Fruit fly (Drosophila melanogaster) whole organism, embryonic: ENCODE data around the gene NPF.

Experiments used
- Awh ChIP-seq: fragments of 200-800 bp; sonication (Bioruptor generic); IDR thresholded peaks from 2 replicates; pipeline ENCODE4, ENCODE4 v1.3.6; 2022; ENCODE audit warnings: missing biosample characterization, missing genetic modification characterization
- CG10959 ChIP-seq: fragments of 200-800 bp; sonication (Bioruptor generic); IDR thresholded peaks from 2 replicates; pipeline ENCODE4 v1.3.6; 2022; ENCODE audit warnings: missing biosample characterization, missing genetic modification characterization
- CG11696 ChIP-seq: fragments of 200-800 bp; sonication (Bioruptor generic); IDR thresholded peaks from 2 replicates; pipeline ENCODE4 v1.3.6; 2022; ENCODE audit warnings: missing biosample characterization, missing genetic modification characterization
- CG12071 ChIP-seq: fragments of 200-800 bp; sonication (Bioruptor generic); optimal IDR thresholded peaks from 3 replicates; lab custom pipeline; 2018; ENCODE audit warnings: missing biosample characterization, mild to moderate bottlenecking, missing genetic modification characterization
- CG13287 ChIP-seq: fragments of 200-800 bp; sonication (Bioruptor generic); IDR thresholded peaks from 2 replicates; pipeline ENCODE4 v1.3.6; 2022; ENCODE audit warnings: missing biosample characterization, missing genetic modification characterization; ENCODE audit not compliant: partially characterized antibody
- CG13624 ChIP-seq: fragments of 200-800 bp; sonication (Bioruptor generic); optimal IDR thresholded peaks from 2 replicates; lab custom pipeline; 2016; ENCODE audit warnings: missing biosample characterization, missing genetic modification characterization
- CG14050 ChIP-seq: fragments of 200-800 bp; sonication (Bioruptor generic); IDR thresholded peaks from 3 replicates; pipeline ENCODE4 v1.3.6; 2022; ENCODE audit warnings: missing biosample characterization, missing genetic modification characterization
- CG14667 ChIP-seq: fragments of 200-800 bp; sonication (Bioruptor generic); IDR thresholded peaks from 2 replicates; pipeline ENCODE4 v1.3.6; 2022; ENCODE audit warnings: missing biosample characterization, missing genetic modification characterization
- CG15269 ChIP-seq: fragments of 200-800 bp; sonication (Bioruptor generic); optimal IDR thresholded peaks from 2 replicates; lab custom pipeline; 2018; ENCODE audit warnings: missing biosample characterization, mild to moderate bottlenecking, missing genetic modification characterization, moderate library complexity
- CG18619 ChIP-seq: fragments of 200-800 bp; sonication (Bioruptor generic); optimal IDR thresholded peaks from 3 replicates; lab custom pipeline; 2017; ENCODE audit warnings: missing biosample characterization, mild to moderate bottlenecking, missing genetic modification characterization
- CG2116 ChIP-seq: fragments of 200-800 bp; sonication (Bioruptor generic); optimal IDR thresholded peaks from 3 replicates; lab custom pipeline; 2018; ENCODE audit warnings: missing biosample characterization, mild to moderate bottlenecking, missing genetic modification characterization
- CG2678 ChIP-seq: fragments of 200-800 bp; sonication (Bioruptor generic); optimal IDR thresholded peaks from 3 replicates; lab custom pipeline; 2019; ENCODE audit warnings: missing biosample characterization, mild to moderate bottlenecking, missing genetic modification characterization, moderate library complexity
- CG30403 ChIP-seq: fragments of 200-800 bp; sonication (Bioruptor generic); optimal IDR thresholded peaks from 3 replicates; lab custom pipeline; 2016; ENCODE audit warnings: missing biosample characterization, missing genetic modification characterization
- CG34376 ChIP-seq: fragments of 200-800 bp; sonication (Bioruptor generic); optimal IDR thresholded peaks from 2 replicates; lab custom pipeline; 2018; ENCODE audit warnings: missing biosample characterization, mild to moderate bottlenecking, missing genetic modification characterization
- CG4282 ChIP-seq: fragments of 200-800 bp; sonication (Bioruptor generic); optimal IDR thresholded peaks from 2 replicates; lab custom pipeline; 2016; ENCODE audit warnings: missing biosample characterization, missing genetic modification characterization
- CG4328 ChIP-seq: fragments of 200-800 bp; sonication (Bioruptor generic); optimal IDR thresholded peaks from 3 replicates; lab custom pipeline; 2017; ENCODE audit warnings: missing biosample characterization, missing genetic modification reagents, missing genetic modification characterization
- CG43689 ChIP-seq: fragments of 200-800 bp; sonication (Bioruptor generic); IDR thresholded peaks from 2 replicates; pipeline ENCODE4 v1.3.6; 2022; ENCODE audit warnings: missing biosample characterization, missing genetic modification characterization
- CG4707 ChIP-seq: fragments of 200-800 bp; sonication (Bioruptor generic); optimal IDR thresholded peaks from 2 replicates; lab custom pipeline; 2018; ENCODE audit warnings: missing biosample characterization, mild to moderate bottlenecking, missing genetic modification characterization, moderate library complexity
- CG4730 ChIP-seq: fragments of 200-800 bp; sonication (Bioruptor generic); IDR thresholded peaks from 2 replicates; pipeline ENCODE4 v1.3.6; 2022; ENCODE audit warnings: missing biosample characterization, missing genetic modification characterization
- CG6654 ChIP-seq: fragments of 200-800 bp; sonication (Bioruptor generic); optimal IDR thresholded peaks from 2 replicates; lab custom pipeline; 2017; ENCODE audit warnings: missing biosample characterization, mild to moderate bottlenecking, missing genetic modification characterization
- CG7357 ChIP-seq: fragments of 200-800 bp; sonication (Bioruptor generic); IDR thresholded peaks from 3 replicates; pipeline ENCODE4 v1.3.6; 2022; ENCODE audit warnings: missing biosample characterization, missing genetic modification characterization
- CG8281 ChIP-seq: fragments of 200-800 bp; sonication (Bioruptor generic); optimal IDR thresholded peaks from 2 replicates; lab custom pipeline; 2018; ENCODE audit warnings: missing biosample characterization, mild to moderate bottlenecking, missing genetic modification characterization, moderate library complexity
- CG8478 ChIP-seq: fragments of >200 bp; optimal IDR thresholded peaks from 2 replicates; lab custom pipeline; 2018
- CG8924 ChIP-seq: fragments of 200-800 bp; optimal IDR thresholded peaks from 3 replicates; lab custom pipeline; 2019; ENCODE audit warnings: missing biosample characterization, mild to moderate bottlenecking, missing genetic modification characterization, moderate library complexity
- Eip74EF ChIP-seq, 2 experiments: fragments of 200-800 bp in 1 of 2; fragments of >200 bp in 1 of 2; sonication (Bioruptor generic) in 1 of 2; optimal IDR thresholded peaks; 2 replicates each; lab custom pipeline; 2017 to 2019; ENCODE audit warnings: missing biosample characterization in 2 of 2, missing genetic modification characterization in 2 of 2, mild to moderate bottlenecking in 1 of 2, moderate library complexity in 1 of 2
- Fer1 ChIP-seq: fragments of 200-800 bp; sonication (Bioruptor generic); optimal IDR thresholded peaks from 2 replicates; lab custom pipeline; 2017; ENCODE audit warnings: missing biosample characterization, mild to moderate bottlenecking, missing genetic modification characterization
- HLH54F ChIP-seq: fragments of 200-800 bp; sonication (Bioruptor generic); optimal IDR thresholded peaks from 3 replicates; lab custom pipeline; 2016; ENCODE audit warnings: missing biosample characterization, missing genetic modification characterization
- Hr39 ChIP-seq: fragments of >200 bp; optimal IDR thresholded peaks from 2 replicates; lab custom pipeline; 2017
- Hr51 ChIP-seq, 2 experiments: fragments of 200-800 bp; sonication (Bioruptor generic); optimal IDR thresholded peaks; 2 replicates in 1 of 2; 3 replicates in 1 of 2; lab custom pipeline; 2016 to 2018; ENCODE audit warnings: missing biosample characterization in 2 of 2, missing genetic modification characterization in 2 of 2, mild to moderate bottlenecking in 1 of 2, moderate library complexity in 1 of 2
- Lpt ChIP-seq: fragments of >200 bp; optimal IDR thresholded peaks from 2 replicates; lab custom pipeline; 2018; ENCODE audit warnings: missing biosample characterization, missing genetic modification characterization
- Pdp1 ChIP-seq, 2 experiments: fragments of 200-800 bp; sonication (Bioruptor generic); optimal IDR thresholded peaks; 3 replicates each; lab custom pipeline; 2016; ENCODE audit warnings: missing biosample characterization in 2 of 2, missing genetic modification characterization in 2 of 2, mild to moderate bottlenecking in 1 of 2, moderate library complexity in 1 of 2
- Rfx ChIP-seq: fragments of 200-800 bp; sonication (Bioruptor generic); IDR thresholded peaks from 2 replicates; pipeline ENCODE4 v1.3.6; 2022; ENCODE audit warnings: missing biosample characterization, missing genetic modification characterization
- Spps ChIP-seq: fragments of 200-800 bp; sonication (Bioruptor generic); optimal IDR thresholded peaks from 2 replicates; lab custom pipeline; 2018; ENCODE audit warnings: missing biosample characterization, mild to moderate bottlenecking, missing genetic modification characterization
- bsh ChIP-seq, 2 experiments: fragments of 200-800 bp; sonication (Bioruptor generic); optimal IDR thresholded peaks; 2 replicates each; lab custom pipeline; 2017 to 2018; ENCODE audit warnings: mild to moderate bottlenecking in 2 of 2, missing biosample characterization in 2 of 2, missing genetic modification characterization in 2 of 2, moderate library complexity in 1 of 2
- chn ChIP-seq: fragments of 200-800 bp; sonication (Bioruptor generic); optimal IDR thresholded peaks from 2 replicates; lab custom pipeline; 2016; ENCODE audit warnings: missing biosample characterization, missing genetic modification characterization
- crol ChIP-seq: fragments of 200-800 bp; sonication (Bioruptor generic); IDR thresholded peaks from 2 replicates; pipeline ENCODE4 v1.3.6; 2022; ENCODE audit warnings: missing biosample characterization, missing genetic modification characterization
- crp ChIP-seq, 2 experiments: fragments of 200-800 bp; sonication (Bioruptor generic); optimal IDR thresholded peaks; 2 replicates in 1 of 2; 3 replicates in 1 of 2; lab custom pipeline; 2017; ENCODE audit warnings: missing biosample characterization in 2 of 2, missing genetic modification characterization in 2 of 2, mild to moderate bottlenecking in 1 of 2, moderate library complexity in 1 of 2
- da ChIP-seq: fragments of 200-800 bp; sonication (Bioruptor generic); optimal IDR thresholded peaks from 2 replicates; lab custom pipeline; 2016; ENCODE audit warnings: missing biosample characterization, missing genetic modification characterization
- dan ChIP-seq: fragments of 200-800 bp; sonication (Bioruptor generic); IDR thresholded peaks from 2 replicates; pipeline ENCODE4 v1.3.6; 2022; ENCODE audit warnings: missing biosample characterization, missing genetic modification characterization
- gfzf ChIP-seq: fragments of 200-800 bp; sonication (Bioruptor generic); optimal IDR thresholded peaks from 2 replicates; lab custom pipeline; 2016; ENCODE audit warnings: missing biosample characterization, mild to moderate bottlenecking, missing genetic modification characterization, moderate library complexity
- jumu ChIP-seq: fragments of 200-800 bp; sonication (Bioruptor generic); optimal IDR thresholded peaks from 3 replicates; lab custom pipeline; 2016; ENCODE audit warnings: missing biosample characterization, missing genetic modification characterization
- lbe ChIP-seq: fragments of 200-800 bp; sonication (Bioruptor generic); optimal IDR thresholded peaks from 2 replicates; lab custom pipeline; 2016; ENCODE audit warnings: missing biosample characterization, mild to moderate bottlenecking, missing genetic modification characterization
- nau ChIP-seq: fragments of 200-800 bp; sonication (Bioruptor generic); optimal IDR thresholded peaks from 3 replicates; lab custom pipeline; 2017; ENCODE audit warnings: missing biosample characterization, mild to moderate bottlenecking, missing genetic modification characterization, missing genetic modification reagents
- shn ChIP-seq: fragments of 200-800 bp; sonication (Bioruptor generic); optimal IDR thresholded peaks from 3 replicates; lab custom pipeline; 2016; ENCODE audit warnings: missing biosample characterization, missing genetic modification characterization
- ssp ChIP-seq: fragments of 200-800 bp; sonication (Bioruptor generic); IDR thresholded peaks from 2 replicates; pipeline ENCODE4 v1.3.6; 2022; ENCODE audit warnings: missing biosample characterization, missing genetic modification characterization
- tll ChIP-seq, 2 experiments: fragments of 200-800 bp in 1 of 2; fragments of >200 bp in 1 of 2; sonication (Bioruptor generic) in 1 of 2; optimal IDR thresholded peaks; 2 replicates each; lab custom pipeline; 2017 to 2019; ENCODE audit warnings: missing biosample characterization in 2 of 2, missing genetic modification characterization in 2 of 2, mild to moderate bottlenecking in 1 of 2, moderate library complexity in 1 of 2
- tna ChIP-seq: fragments of 200-800 bp; sonication (Bioruptor generic); IDR thresholded peaks from 2 replicates; pipeline ENCODE4 v1.3.6; 2022; ENCODE audit warnings: missing biosample characterization, missing genetic modification characterization; ENCODE audit not compliant: partially characterized antibody
- wdn ChIP-seq: fragments of 200-800 bp; sonication (Bioruptor generic); IDR thresholded peaks from 2 replicates; pipeline ENCODE4 v1.3.6; 2022; ENCODE audit warnings: missing biosample characterization, missing genetic modification characterization

NPF gene

dm6 chr3R:16646952-16647715, 38.1 kb downstream of the NPF start, which contains the start of the genes CG10324 and CCT3 (continued):
- peak; percentile 36 to 64 for TF ChIP-seq Pdp1 (GFP tag; optimal IDR thresholded peaks at IDR 0.05; lab: Kevin White, UChicago)
- no peak for TF ChIP-seq Eip74EF (GFP tag; optimal IDR thresholded peaks at IDR 0.05; lab: Kevin White, UChicago)
- TF ChIP-seq da (GFP tag; lab: Kevin White, UChicago), result no peak
- TF ChIP-seq CG6654, result no peak
- TF ChIP-seq crp (GFP tag; optimal IDR thresholded peaks at IDR 0.05; lab: Kevin White, UChicago), result peak; percentile 18 to 85
- TF ChIP-seq CG34376 (GFP tag; lab: Kevin White, UChicago), result peak; percentile 43
- no peak for TF ChIP-seq gfzf (GFP tag; lab: Kevin White, UChicago)
- no peak for TF ChIP-seq CG8478 (lab: Kevin White, UChicago)
- peak; percentile 85 for TF ChIP-seq CG7357 (GFP tag; lab: Robert Waterston, UW)
- TF ChIP-seq CG4328 (GFP tag; lab: Kevin White, UChicago), result peak; percentile 61
- TF ChIP-seq CG4282 (GFP tag; lab: Kevin White, UChicago), result no peak
- peak; percentile 53 for TF ChIP-seq Fer1 (GFP tag; lab: Kevin White, UChicago)
- TF ChIP-seq CG30403 (GFP tag; lab: Kevin White, UChicago), result peak; percentile 80
- peak; percentile 56; the same call in 2 of the 3 replicates for TF ChIP-seq CG14050 (GFP tag; lab: Robert Waterston, UW)
- TF ChIP-seq Hr51 (GFP tag; optimal IDR thresholded peaks at IDR 0.05; lab: Kevin White, UChicago), result no peak
- TF ChIP-seq Rfx (GFP tag; lab: Robert Waterston, UW), result peak; percentile 71
- no peak for TF ChIP-seq CG8281 (tag; lab: Kevin White, UChicago)
- peak; percentile 56 for TF ChIP-seq Awh (GFP tag; lab: Robert Waterston, UW)
- peak; percentile 56 for TF ChIP-seq tna (GFP tag; lab: Robert Waterston, UW)
- peak; percentile 90 for TF ChIP-seq ssp (GFP tag; lab: Robert Waterston, UW)
- peak; percentile 67 for TF ChIP-seq CG13287 (GFP tag; lab: Robert Waterston, UW)
- no peak for TF ChIP-seq nau (GFP tag; lab: Kevin White, UChicago)
- peak; percentile 59 for TF ChIP-seq chn
- peak; percentile 65 for TF ChIP-seq CG18619 (GFP tag; lab: Kevin White, UChicago)
- TF ChIP-seq wdn (GFP tag; lab: Robert Waterston, UW), result 0 out of 2 replicates have a peak, but pooled peaks have one; percentile 41
- no peak for TF ChIP-seq CG43689 (GFP tag; lab: Robert Waterston, UW)
- TF ChIP-seq CG2678 (tag; lab: Kevin White, UChicago), result peak; percentile 12
- no peak for TF ChIP-seq CG11696 (GFP tag; lab: Robert Waterston, UW)
- no peak for TF ChIP-seq dan (GFP tag; lab: Robert Waterston, UW)
- TF ChIP-seq CG12071 (GFP tag; lab: Kevin White, UChicago), result no peak
- no peak for TF ChIP-seq CG10959 (GFP tag; lab: Robert Waterston, UW)
- TF ChIP-seq Lpt (GFP tag; lab: Kevin White, UChicago), result no peak
- peak; percentile 70 for TF ChIP-seq CG2116 (GFP tag; lab: Kevin White, UChicago)
- TF ChIP-seq tll (GFP tag; optimal IDR thresholded peaks at IDR 0.05; lab: Kevin White, UChicago), result no peak
- no peak for TF ChIP-seq lbe
- TF ChIP-seq jumu (GFP tag; lab: Kevin White, UChicago), result peak; percentile 10
- no peak for TF ChIP-seq Spps
- no peak for TF ChIP-seq Hr39
- TF ChIP-seq bsh (GFP tag; optimal IDR thresholded peaks at IDR 0.05; lab: Kevin White, UChicago), result peak in 1 of 2 experiments; percentile 67
- TF ChIP-seq crol (GFP tag; lab: Robert Waterston, UW), result no peak
- TF ChIP-seq CG14667 (GFP tag; lab: Robert Waterston, UW), result no peak; the same call in 1 of the 2 replicates
- TF ChIP-seq CG4730 (GFP tag; lab: Robert Waterston, UW), result no peak
- peak; percentile 46 for TF ChIP-seq HLH54F (GFP tag; lab: Kevin White, UChicago)
- peak; percentile 82 for TF ChIP-seq CG8924 (tag; lab: Kevin White, UChicago)
- peak; percentile 23 for TF ChIP-seq shn (GFP tag; lab: Kevin White, UChicago)
- peak; percentile 79 for TF ChIP-seq CG15269
- peak; percentile 19 for TF ChIP-seq CG13624
- no peak for TF ChIP-seq CG4707
